Worm (Caenorhabditis elegans) whole organism, L1 larva: ENCODE data around the gene tbc-7.

Experiments
- C04F5.9 ChIP-seq: sonication (generic microtip); optimal IDR thresholded peaks from 2 replicates; lab custom pipeline; 2016; ENCODE audit warnings: missing genetic modification characterization, missing compliant biosample characterization
- C16A3.4 ChIP-seq: fragments of 150-350 bp; optimal IDR thresholded peaks from 2 replicates; lab custom pipeline; 2014; ENCODE audit warnings: missing biosample characterization, missing genetic modification characterization
- alr-1 ChIP-seq: fragments of 200-800 bp; sonication (Bioruptor generic); optimal IDR thresholded peaks from 2 replicates; lab custom pipeline; 2018; ENCODE audit warnings: borderline replicate concordance, mild to moderate bottlenecking, missing genetic modification characterization, missing compliant biosample characterization
- blmp-1 ChIP-seq: fragments of 150-350 bp; optimal IDR thresholded peaks from 2 replicates; lab custom pipeline; 2014; ENCODE audit warnings: missing biosample characterization, missing genetic modification characterization
- ceh-63 ChIP-seq: fragments of 200-800 bp; sonication (Bioruptor generic); optimal IDR thresholded peaks from 2 replicates; lab custom pipeline; 2018; ENCODE audit warnings: mild to moderate bottlenecking, missing genetic modification characterization, missing compliant biosample characterization
- ceh-90 ChIP-seq: sonication (generic microtip); optimal IDR thresholded peaks from 2 replicates; lab custom pipeline; 2016; ENCODE audit warnings: missing genetic modification characterization, missing compliant biosample characterization
- ces-1 ChIP-seq: fragments of 150-350 bp; optimal IDR thresholded peaks from 2 replicates; lab custom pipeline; 2014; ENCODE audit warnings: missing biosample characterization, missing genetic modification reagents, missing genetic modification characterization
- dsc-1 ChIP-seq: sonication (generic microtip); optimal IDR thresholded peaks from 2 replicates; lab custom pipeline; 2016; ENCODE audit warnings: mild to moderate bottlenecking, missing genetic modification characterization, missing compliant biosample characterization
- efl-1 ChIP-seq, 4 experiments: fragments of 150-350 bp; optimal IDR thresholded peaks in 3 of 4; peaks in 1 of 4; 1 replicate in 1 of 4; 2 replicates in 3 of 4; lab custom pipeline; 2014; ENCODE audit warnings: missing biosample characterization in 2 of 4, missing genetic modification characterization in 2 of 4, missing genetic modification reagents in 2 of 4
- egl-27 ChIP-seq, 2 experiments: fragments of 150-350 bp in 1 of 2; sonication (generic microtip); optimal IDR thresholded peaks; 3 replicates each; lab custom pipeline; 2017 to 2018; ENCODE audit warnings: missing biosample characterization in 2 of 2, missing genetic modification characterization in 2 of 2, missing genetic modification reagents in 2 of 2
- ets-5 ChIP-seq: fragments of 200-800 bp; sonication (Bioruptor generic); IDR thresholded peaks from 2 replicates; pipeline ENCODE4 v1.3.6; 2022; ENCODE audit warnings: missing genetic modification characterization, missing compliant biosample characterization
- fkh-4 ChIP-seq: sonication (generic microtip); optimal IDR thresholded peaks from 2 replicates; lab custom pipeline; 2016; ENCODE audit warnings: missing compliant biosample characterization, missing genetic modification characterization, borderline replicate concordance
- fkh-8 ChIP-seq: sonication (generic microtip); optimal IDR thresholded peaks from 2 replicates; lab custom pipeline; 2016; ENCODE audit warnings: mild to moderate bottlenecking, missing genetic modification characterization, missing compliant biosample characterization
- fos-1 ChIP-seq: fragments of 150-350 bp; optimal IDR thresholded peaks from 2 replicates; lab custom pipeline; 2014; ENCODE audit warnings: missing biosample characterization, missing genetic modification characterization
- lin-14 ChIP-seq: fragments of 200-800 bp; sonication (Bioruptor generic); optimal IDR thresholded peaks from 2 replicates; lab custom pipeline; 2018; ENCODE audit warnings: mild to moderate bottlenecking, missing genetic modification characterization, moderate library complexity, missing compliant biosample characterization
- lin-15B ChIP-seq: fragments of 150-350 bp; sonication (generic microtip); optimal IDR thresholded peaks from 3 replicates; lab custom pipeline; 2014; ENCODE audit warnings: missing biosample characterization, missing genetic modification characterization
- mab-9 ChIP-seq: fragments of 200-800 bp; sonication (Bioruptor generic); IDR thresholded peaks from 2 replicates; pipeline ENCODE4 v1.3.6; 2022; ENCODE audit warnings: missing genetic modification reagents, missing genetic modification characterization, missing compliant biosample characterization
- mef-2 ChIP-seq: fragments of 150-350 bp; optimal IDR thresholded peaks from 2 replicates; lab custom pipeline; 2014; ENCODE audit warnings: missing biosample characterization, missing genetic modification characterization
- nhr-20 ChIP-seq: sonication (generic microtip); optimal IDR thresholded peaks from 2 replicates; lab custom pipeline; 2016; ENCODE audit warnings: mild to moderate bottlenecking, missing genetic modification characterization, missing compliant biosample characterization
- nhr-47 ChIP-seq: sonication (generic microtip); optimal IDR thresholded peaks from 2 replicates; lab custom pipeline; 2016; ENCODE audit warnings: mild to moderate bottlenecking, missing genetic modification characterization, moderate library complexity, missing compliant biosample characterization
- nhr-71 ChIP-seq: sonication (generic microtip); optimal IDR thresholded peaks from 2 replicates; lab custom pipeline; 2016; ENCODE audit warnings: mild to moderate bottlenecking, missing genetic modification characterization, moderate library complexity, missing compliant biosample characterization
- nhr-84 ChIP-seq: sonication (generic microtip); optimal IDR thresholded peaks from 2 replicates; lab custom pipeline; 2017; ENCODE audit warnings: missing biosample characterization, missing genetic modification characterization
- rnt-1 ChIP-seq: sonication (generic microtip); optimal IDR thresholded peaks from 2 replicates; lab custom pipeline; 2016; ENCODE audit warnings: mild to moderate bottlenecking, missing genetic modification characterization, moderate library complexity, missing compliant biosample characterization
- skn-1 ChIP-seq: fragments of 150-350 bp; optimal IDR thresholded peaks from 2 replicates; lab custom pipeline; 2014; ENCODE audit warnings: missing biosample characterization, missing genetic modification characterization
- snu-23 ChIP-seq: sonication (generic microtip); optimal IDR thresholded peaks from 2 replicates; lab custom pipeline; 2016; ENCODE audit warnings: missing genetic modification characterization, missing compliant biosample characterization
- sptf-1 ChIP-seq: fragments of 150-350 bp; optimal IDR thresholded peaks from 2 replicates; lab custom pipeline; 2014; ENCODE audit warnings: missing biosample characterization, missing genetic modification characterization
- unc-130 ChIP-seq: fragments of 150-350 bp; optimal IDR thresholded peaks from 2 replicates; lab custom pipeline; 2017; ENCODE audit warnings: missing biosample characterization, missing genetic modification characterization, inconsistent platforms
- unc-30 ChIP-seq: sonication (generic microtip); optimal IDR thresholded peaks from 2 replicates; lab custom pipeline; 2017; ENCODE audit warnings: missing biosample characterization, missing genetic modification characterization
- unc-62 ChIP-seq: fragments of 150-350 bp; optimal IDR thresholded peaks from 2 replicates; lab custom pipeline; 2014; ENCODE audit warnings: missing biosample characterization, missing genetic modification reagents, missing genetic modification characterization
- vab-15 ChIP-seq: sonication (generic microtip); optimal IDR thresholded peaks from 2 replicates; lab custom pipeline; 2017; ENCODE audit warnings: missing genotype, mild to moderate bottlenecking, missing genetic modification characterization, missing compliant biosample characterization

Gene tbc-7

ce11 chrX:5171085-5171484, 37.0 kb downstream of the tbc-7 start, which contains the start of gene T03G11.10:
TSS of gene T03G11.10 (minus strand) at chrX:5171185.
- no peak for TF ChIP-seq nhr-20 (tag; lab: Kevin White, UChicago)
- TF ChIP-seq unc-30 (tag; lab: Kevin White, UChicago): no peak
- TF ChIP-seq nhr-47 (tag; lab: Kevin White, UChicago): no peak
- TF ChIP-seq C16A3.4: no peak
- no peak for TF ChIP-seq C04F5.9
- no peak for TF ChIP-seq ets-5 (GFP tag; lab: Robert Waterston, UW)
- TF ChIP-seq snu-23 (GFP tag; lab: Kevin White, UChicago): no peak
- TF ChIP-seq unc-62: no peak
- TF ChIP-seq vab-15 (tag; lab: Kevin White, UChicago): no peak
- TF ChIP-seq skn-1 (tag; lab: Kevin White, UChicago): no peak
- no peak for TF ChIP-seq ceh-63 (GFP tag; lab: Kevin White, UChicago)
- no peak for TF ChIP-seq nhr-71
- no peak for TF ChIP-seq dsc-1 (tag; lab: Kevin White, UChicago)
- TF ChIP-seq fos-1 (tag; lab: Kevin White, UChicago): no peak
- TF ChIP-seq mef-2: no peak
- TF ChIP-seq lin-15B (tag; lab: Kevin White, UChicago): no peak
- no peak for TF ChIP-seq alr-1
- TF ChIP-seq nhr-84: no peak
- no peak for TF ChIP-seq ceh-90 (tag; lab: Kevin White, UChicago)
- TF ChIP-seq blmp-1 (tag; lab: Kevin White, UChicago): no peak

- TF ChIP-seq fkh-8 (tag; lab: Kevin White, UChicago) (peak; percentile 62), nhr-71 (peak; percentile 3), lin-14 (GFP tag; lab: Kevin White, UChicago) (no peak)
Measured at ce11 chrX:5174256-5174655, 40.2 kb downstream of the tbc-7 start, which contains the start of gene zchc-1A. TSS of gene zchc-1A (plus strand) at chrX:5174369.

- TF ChIP-seq mab-9 (GFP tag; lab: Robert Waterston, UW) (no peak), sptf-1 (tag; lab: Kevin White, UChicago) (no peak), lin-14 (GFP tag; lab: Kevin White, UChicago) (peak; percentile 9), fkh-4 (tag; lab: Kevin White, UChicago) (no peak), efl-1 (optimal IDR thresholded peaks at IDR 0.05; lab: Kevin White, UChicago) (no peak), efl-1 (GFP tag; optimal IDR thresholded peaks at IDR 0.05 in 1 of 2; lab: Kevin White, UChicago) (peak in 1 of 2 experiments; percentile 37)
Measured at ce11 chrX:5179050-5179449, 45.0 kb downstream of the tbc-7 start, which contains the start of gene metl-9. TSS of gene metl-9 (minus strand) at chrX:5179150.

- TF ChIP-seq unc-130 (tag; lab: Kevin White, UChicago) (no peak), efl-1 (optimal IDR thresholded peaks at IDR 0.05; lab: Kevin White, UChicago) (no peak), efl-1 (GFP tag; optimal IDR thresholded peaks at IDR 0.05 in 1 of 2; lab: Kevin White, UChicago) (peak in 1 of 2 experiments; percentile 4)
Measured at ce11 chrX:5179874-5180273, 45.8 kb downstream of the tbc-7 start, which contains the start of gene sru-48. TSS of gene sru-48 (plus strand) at chrX:5180174.

- TF ChIP-seq blmp-1 (tag; lab: Kevin White, UChicago): no peak
Measured at ce11 chrX:5183931-5184330, 49.9 kb downstream of the tbc-7 start, which contains the start of gene T03G11.9. TSS of gene T03G11.9 (plus strand) at chrX:5184231.

ce11 chrX:5188977-5189376, 54.9 kb downstream of the tbc-7 start, which contains the start of gene zig-6:
TSS of gene zig-6 (minus strand) at chrX:5189077.
- TF ChIP-seq ces-1 (GFP tag; lab: Kevin White, UChicago) (no peak), rnt-1 (tag; lab: Kevin White, UChicago) (peak; percentile 39), C04F5.9 (no peak), sptf-1 (tag; lab: Kevin White, UChicago) (no peak)
- TF ChIP-seq, all 84 proteins: peak for 1

ce11 chrX:5190061-5190460, 56.0 kb downstream of the tbc-7 start:
- no peak for TF ChIP-seq egl-27 (tag; optimal IDR thresholded peaks at IDR 0.05; lab: Kevin White, UChicago)
- no peak for TF ChIP-seq vab-15 (tag; lab: Kevin White, UChicago)
